Worm (Caenorhabditis elegans) whole organism, L2 larva: ENCODE data around the gene T05A8.6.

Experiments
- C34F6.9 ChIP-seq: fragments of 150-350 bp; optimal IDR thresholded peaks from 2 replicates; lab custom pipeline; 2014; ENCODE audit warnings: missing biosample characterization, missing genetic modification characterization
- R02D3.7 ChIP-seq: fragments of 150-350 bp; optimal IDR thresholded peaks from 2 replicates; lab custom pipeline; 2014; ENCODE audit warnings: missing biosample characterization, missing genetic modification characterization
- Y55F3AM.14 ChIP-seq: fragments of 200-800 bp; sonication (Bioruptor generic); optimal IDR thresholded peaks from 2 replicates; lab custom pipeline; 2018; ENCODE audit warnings: mild to moderate bottlenecking, missing genetic modification characterization, missing compliant biosample characterization
- alr-1 ChIP-seq: fragments of 150-350 bp; optimal IDR thresholded peaks from 2 replicates; lab custom pipeline; 2014; ENCODE audit warnings: missing biosample characterization, missing genetic modification characterization
- blmp-1 ChIP-seq: sonication (generic microtip); optimal IDR thresholded peaks from 2 replicates; lab custom pipeline; 2017; ENCODE audit warnings: missing genetic modification characterization, mild to moderate bottlenecking, missing compliant biosample characterization, antibody characterized with exemption, moderate library complexity; ENCODE audit not compliant: insufficient read depth
- ceh-82 ChIP-seq: fragments of 150-350 bp; optimal IDR thresholded peaks from 2 replicates; lab custom pipeline; 2014; ENCODE audit warnings: missing biosample characterization, missing genetic modification characterization
- crh-2 ChIP-seq: sonication (generic microtip); optimal IDR thresholded peaks from 2 replicates; lab custom pipeline; 2017; ENCODE audit warnings: missing biosample characterization, missing genetic modification characterization
- egl-27 ChIP-seq: sonication (generic microtip); optimal IDR thresholded peaks from 3 replicates; lab custom pipeline; 2017; ENCODE audit warnings: missing biosample characterization, missing genetic modification reagents, missing genetic modification characterization
- elt-1 ChIP-seq: fragments of 150-350 bp; optimal IDR thresholded peaks from 2 replicates; lab custom pipeline; 2014; ENCODE audit warnings: missing biosample characterization, missing genetic modification characterization
- fos-1 ChIP-seq: fragments of 150-350 bp; optimal IDR thresholded peaks from 2 replicates; lab custom pipeline; 2014; ENCODE audit warnings: missing biosample characterization, missing genetic modification characterization
- lin-11 ChIP-seq: fragments of 150-350 bp; sonication (generic microtip); optimal IDR thresholded peaks from 2 replicates; lab custom pipeline; 2014; ENCODE audit warnings: missing biosample characterization, missing genetic modification characterization, inconsistent platforms, mixed read lengths
- lin-13 ChIP-seq: fragments of 150-350 bp; optimal IDR thresholded peaks from 2 replicates; lab custom pipeline; 2014; ENCODE audit warnings: missing biosample characterization, missing genetic modification reagents, missing genetic modification characterization
- lin-39 ChIP-seq: fragments of 150-350 bp; optimal IDR thresholded peaks from 2 replicates; lab custom pipeline; 2014; ENCODE audit warnings: missing biosample characterization, missing genetic modification reagents, missing genetic modification characterization
- mab-5 ChIP-seq: fragments of 150-350 bp; optimal IDR thresholded peaks from 2 replicates; lab custom pipeline; 2014; ENCODE audit warnings: missing biosample characterization, missing genetic modification characterization
- mbf-1 ChIP-seq: sonication (generic microtip); optimal IDR thresholded peaks from 2 replicates; lab custom pipeline; 2017; ENCODE audit warnings: missing biosample characterization, missing genetic modification characterization
- mdl-1 ChIP-seq, 2 experiments: fragments of 150-350 bp in 1 of 2; sonication (generic microtip) in 1 of 2; optimal IDR thresholded peaks; 2 replicates each; lab custom pipeline; 2017; ENCODE audit warnings: missing biosample characterization in 2 of 2, missing genetic modification characterization in 2 of 2
- nhr-10 ChIP-seq: sonication (generic microtip); optimal IDR thresholded peaks from 2 replicates; lab custom pipeline; 2017; ENCODE audit warnings: missing biosample characterization, missing genetic modification characterization
- nhr-12 ChIP-seq: fragments of 150-350 bp; optimal IDR thresholded peaks from 2 replicates; lab custom pipeline; 2014; ENCODE audit warnings: missing biosample characterization, missing genetic modification characterization
- nhr-129 ChIP-seq: fragments of 150-350 bp; optimal IDR thresholded peaks from 2 replicates; lab custom pipeline; 2014; ENCODE audit warnings: missing biosample characterization, missing genetic modification characterization
- nhr-23 ChIP-seq: fragments of 150-350 bp; optimal IDR thresholded peaks from 2 replicates; lab custom pipeline; 2014; ENCODE audit warnings: missing biosample characterization, missing genetic modification reagents, missing genetic modification characterization
- nhr-237 ChIP-seq: fragments of 150-350 bp; optimal IDR thresholded peaks from 2 replicates; lab custom pipeline; 2014; ENCODE audit warnings: missing biosample characterization, missing genetic modification characterization
- nhr-6 ChIP-seq: fragments of 150-350 bp; optimal IDR thresholded peaks from 2 replicates; lab custom pipeline; 2014; ENCODE audit warnings: missing biosample characterization, missing genetic modification characterization
- peb-1 ChIP-seq: fragments of 150-350 bp; optimal IDR thresholded peaks from 2 replicates; lab custom pipeline; 2014; ENCODE audit warnings: missing biosample characterization, missing genetic modification characterization
- sem-4 ChIP-seq: fragments of 150-350 bp; optimal IDR thresholded peaks from 2 replicates; lab custom pipeline; 2014; ENCODE audit warnings: missing biosample characterization, missing genetic modification reagents, missing genetic modification characterization
- sma-9 ChIP-seq, 2 experiments: fragments of 150-350 bp in 1 of 2; sonication (generic microtip) in 1 of 2; optimal IDR thresholded peaks; 2 replicates each; lab custom pipeline; 2014 to 2016; ENCODE audit warnings: missing genetic modification characterization in 2 of 2, mild to moderate bottlenecking in 1 of 2, missing biosample characterization in 1 of 2, missing compliant biosample characterization in 1 of 2, missing genetic modification reagents in 1 of 2, moderate library complexity in 1 of 2
- snpc-4 ChIP-seq: fragments of 150-350 bp; optimal IDR thresholded peaks from 2 replicates; lab custom pipeline; 2014; ENCODE audit warnings: missing biosample characterization, missing genetic modification characterization
- unc-55 ChIP-seq: fragments of 150-350 bp; sonication (generic microtip); optimal IDR thresholded peaks from 3 replicates; lab custom pipeline; 2014; ENCODE audit warnings: missing biosample characterization, missing genetic modification reagents, missing genetic modification characterization
- unc-62 ChIP-seq: fragments of 150-350 bp; optimal IDR thresholded peaks from 2 replicates; lab custom pipeline; 2014; ENCODE audit warnings: missing biosample characterization, missing genetic modification reagents, missing genetic modification characterization
- zag-1 ChIP-seq: fragments of 150-350 bp; optimal IDR thresholded peaks from 2 replicates; lab custom pipeline; 2014; ENCODE audit warnings: missing biosample characterization, missing genetic modification characterization
- ztf-1 ChIP-seq: fragments of 200-800 bp; sonication (Bioruptor generic); conservative IDR thresholded peaks from 2 replicates; pipeline ENCODE4 v1.3.6; 2022; ENCODE audit warnings: missing genetic modification characterization, missing compliant biosample characterization
- ztf-11 ChIP-seq: sonication (generic microtip); optimal IDR thresholded peaks from 2 replicates; lab custom pipeline; 2017; ENCODE audit warnings: missing biosample characterization, missing genetic modification characterization
- ztf-4 ChIP-seq: fragments of 150-350 bp; optimal IDR thresholded peaks from 2 replicates; lab custom pipeline; 2014; ENCODE audit warnings: missing biosample characterization, missing genetic modification characterization

T05A8.6 gene

ce11 chrII:2787031-2787512 is 47.6 kb upstream of the T05A8.6 start, which contains the start of the genes F08D12.12 and srpa-72 (continued):
- no peak for TF ChIP-seq zag-1 (tag; lab: Kevin White, UChicago)

ce11 chrII:2785787-2786186 is 46.3 kb upstream of the T05A8.6 start:
- TF ChIP-seq ceh-82 (tag; lab: Kevin White, UChicago) (no peak), sma-9 (GFP tag; optimal IDR thresholded peaks at IDR 0.05; lab: Kevin White, UChicago) (no peak), sma-9 (tag; optimal IDR thresholded peaks at IDR 0.05; lab: Kevin White, UChicago) (no peak), nhr-6 (tag; lab: Kevin White, UChicago) (no peak), nhr-10 (tag; lab: Kevin White, UChicago) (no peak), alr-1 (tag; lab: Kevin White, UChicago) (no peak), mbf-1 (tag; lab: Kevin White, UChicago) (no peak), mab-5 (tag; lab: Kevin White, UChicago) (no peak), unc-62 (GFP tag; lab: Kevin White, UChicago) (no peak), lin-13 (GFP tag; lab: Kevin White, UChicago) (no peak), ztf-1 (GFP tag; lab: Robert Waterston, UW) (no peak), unc-55 (GFP tag; lab: Kevin White, UChicago) (no peak)

DNA sequence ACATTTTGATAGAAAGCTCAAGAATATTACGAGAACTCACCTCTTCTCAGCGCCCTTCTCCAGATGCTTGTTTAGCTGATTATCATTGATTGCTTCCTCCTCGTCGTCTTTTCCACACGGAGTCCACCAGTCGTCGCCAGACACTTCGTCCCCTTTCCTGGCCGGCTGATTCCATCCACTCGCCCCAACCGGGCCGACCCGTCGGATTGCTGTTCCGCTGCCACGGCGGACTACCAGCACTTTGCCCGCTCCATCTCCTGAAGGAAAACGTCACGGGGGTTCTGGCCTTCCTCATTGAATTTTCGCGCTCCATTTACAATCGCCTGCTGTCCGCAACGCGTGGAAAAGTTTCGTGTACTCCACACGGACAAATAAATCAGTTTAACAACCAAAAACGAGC is 43.9 kb upstream of the T05A8.6 start:
- TF ChIP-seq egl-27 (no peak), crh-2 (no peak), peb-1 (no peak), fos-1 (tag; lab: Kevin White, UChicago) (no peak)

- TF ChIP-seq ztf-1 (GFP tag; lab: Robert Waterston, UW): no peak
Measured at ce11 chrII:2781355-2781754, 41.8 kb upstream of the T05A8.6 start, which contains the start of gene F08D12.2. Gene F08D12.2 (plus strand): TSS chrII:2781655.

DNA sequence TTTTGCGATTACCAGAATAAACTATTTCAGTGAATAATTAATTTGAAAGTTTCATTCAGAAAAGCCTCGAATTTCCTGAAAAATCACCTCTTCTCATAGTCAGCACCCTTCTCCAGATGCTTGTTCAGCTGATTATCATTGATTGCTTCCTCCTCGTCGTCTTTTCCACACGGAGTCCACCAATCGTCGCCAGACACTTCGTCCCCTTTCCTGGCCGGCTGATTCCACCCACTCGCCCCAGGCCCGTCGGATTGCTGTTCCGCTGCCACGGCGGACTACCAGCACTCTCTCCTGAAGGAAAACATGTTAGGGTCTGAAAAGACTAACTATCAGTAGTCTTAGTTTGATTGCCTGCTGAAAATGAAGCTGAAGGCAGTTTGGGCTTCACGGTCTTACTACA is 41.3 kb upstream of the T05A8.6 start:
- TF ChIP-seq crh-2 (no peak), lin-39 (tag; lab: Kevin White, UChicago) (no peak), sma-9 (GFP tag; optimal IDR thresholded peaks at IDR 0.05; lab: Kevin White, UChicago) (no peak), sma-9 (tag; optimal IDR thresholded peaks at IDR 0.05; lab: Kevin White, UChicago) (no peak), nhr-6 (tag; lab: Kevin White, UChicago) (no peak), nhr-12 (tag; lab: Kevin White, UChicago) (no peak), egl-27 (no peak), mbf-1 (tag; lab: Kevin White, UChicago) (no peak), fos-1 (tag; lab: Kevin White, UChicago) (no peak), R02D3.7 (tag; lab: Kevin White, UChicago) (no peak)

DNA sequence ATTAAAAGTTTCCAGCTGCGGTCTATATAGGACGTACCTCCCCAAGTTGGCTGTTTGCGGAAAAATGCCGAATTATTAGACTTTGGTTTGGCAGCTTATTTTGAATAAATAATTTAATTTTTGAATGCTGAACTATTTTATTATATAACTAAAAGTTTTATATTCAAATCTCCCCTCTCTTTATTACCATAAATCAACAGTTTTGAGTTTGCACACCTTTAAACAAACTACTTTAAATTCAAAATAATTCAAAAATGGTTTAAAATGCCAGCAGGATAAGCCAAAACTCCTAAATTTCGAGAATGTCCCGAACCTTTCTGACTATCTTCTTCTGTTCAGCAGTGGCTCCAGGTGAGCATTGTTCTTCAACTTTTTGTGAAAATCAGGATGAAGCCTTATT is 39.7 kb upstream of the T05A8.6 start, which contains the start of gene F08D12.3:
Gene F08D12.3, plus strand, starts transcription at position 301 of the 400 bp plus-strand sequence.
- no peak for TF ChIP-seq nhr-237 (tag; lab: Kevin White, UChicago)
- TF ChIP-seq elt-1: no peak
- no peak for TF ChIP-seq lin-39 (tag; lab: Kevin White, UChicago)
- no peak for TF ChIP-seq crh-2
- no peak for TF ChIP-seq blmp-1
- TF ChIP-seq nhr-23 (tag; lab: Kevin White, UChicago): no peak
- no peak for TF ChIP-seq C34F6.9 (tag; lab: Kevin White, UChicago)
- no peak for TF ChIP-seq zag-1 (tag; lab: Kevin White, UChicago)
- TF ChIP-seq alr-1 (tag; lab: Kevin White, UChicago): no peak
- no peak for TF ChIP-seq lin-11 (tag; lab: Kevin White, UChicago)
- no peak for TF ChIP-seq Y55F3AM.14
- no peak for TF ChIP-seq mdl-1 (tag; optimal IDR thresholded peaks at IDR 0.05; lab: Kevin White, UChicago)
- no peak for TF ChIP-seq snpc-4 (tag; lab: Kevin White, UChicago)
- TF ChIP-seq ztf-11: no peak
- no peak for TF ChIP-seq ceh-82 (tag; lab: Kevin White, UChicago)
- TF ChIP-seq ztf-4 (tag; lab: Kevin White, UChicago): no peak
- no peak for TF ChIP-seq R02D3.7 (tag; lab: Kevin White, UChicago)
- no peak for TF ChIP-seq nhr-129 (tag; lab: Kevin White, UChicago)
- no peak for TF ChIP-seq sem-4 (tag; lab: Kevin White, UChicago)
